Worm (Caenorhabditis elegans) whole organism, dauer: ENCODE measurements around the gene nep-18.
"Not testable (repeated sequence)": the region's sequence is repeated elsewhere in the genome, so short reads cannot be mapped to it uniquely, and the experiment has no call there.

Experiments used
- unc-62 ChIP-seq: sonication (generic microtip); optimal IDR thresholded peaks from 2 replicates; lab custom pipeline; 2017; ENCODE audit warnings: missing biosample characterization, missing genetic modification reagents, missing genetic modification characterization

Gene nep-18

DNA sequence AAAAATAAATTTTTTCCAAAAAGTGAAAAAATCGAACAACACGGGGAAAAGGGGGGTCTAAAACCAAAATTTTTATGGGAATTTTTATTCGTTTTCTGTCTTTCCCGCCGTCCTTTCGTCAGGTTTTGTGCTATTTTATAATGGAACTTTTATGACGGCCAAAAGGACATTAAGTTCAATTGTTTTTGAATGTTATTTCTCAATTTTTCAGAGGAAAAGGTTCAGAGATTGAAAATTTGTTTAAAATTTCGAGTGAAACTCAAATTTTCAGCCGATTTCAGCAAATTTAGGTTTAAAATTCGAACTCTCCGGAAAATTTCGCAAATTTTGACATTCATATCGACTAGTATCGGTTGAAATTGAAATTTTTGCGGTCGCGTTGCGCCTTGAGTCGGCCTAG, at the start of gene nep-18:
TSS of gene nep-18 (minus strand) at position 101 of the 400 bp plus-strand sequence.
- no peak for TF ChIP-seq unc-62 (GFP tag; lab: Kevin White, UChicago)

DNA sequence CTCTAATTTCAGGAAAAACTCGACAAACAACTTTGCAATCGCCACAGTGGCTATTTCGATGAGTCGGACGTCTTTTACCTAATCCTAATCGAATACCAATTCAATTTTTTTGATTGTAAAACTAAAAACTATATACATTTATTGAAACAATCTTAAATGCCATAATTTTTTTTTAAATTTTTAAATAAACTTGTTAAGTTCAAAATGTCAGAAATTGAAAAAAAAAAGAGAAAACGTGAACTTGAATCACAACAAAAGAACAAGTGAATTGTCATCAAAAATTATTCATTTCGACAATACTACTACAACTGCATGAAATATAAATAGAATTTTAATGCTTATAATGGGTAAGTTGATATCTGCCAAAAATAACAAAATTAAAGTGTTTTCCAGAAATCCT, 48.4 kb upstream of the nep-18 start, which contains the start of gene D2062.13:
TSS of gene D2062.13 (plus strand) at position 301 of the 400 bp plus-strand sequence.
- TF ChIP-seq unc-62 (GFP tag; lab: Kevin White, UChicago) = not testable (repeated sequence)

DNA sequence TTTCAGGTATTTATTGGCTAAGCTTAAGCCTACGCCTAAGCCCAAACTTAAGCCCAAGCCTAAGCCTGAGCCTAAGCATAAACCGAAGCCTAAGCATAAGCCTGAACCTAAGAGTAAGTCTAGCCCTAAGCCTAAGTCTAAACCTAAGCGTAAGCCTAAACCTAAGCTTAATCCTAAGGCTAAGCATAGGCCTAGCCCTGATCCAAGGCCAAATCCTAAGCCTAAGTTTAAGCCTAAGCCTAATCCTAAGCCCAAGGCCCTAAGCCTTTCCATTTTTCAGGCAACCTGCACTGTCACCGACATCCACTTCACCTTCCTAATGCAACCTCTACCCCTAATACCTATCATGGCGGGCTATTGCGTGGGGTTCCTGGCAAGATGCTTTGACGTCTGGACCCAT, 47.1 kb upstream of the nep-18 start:
- no peak for TF ChIP-seq unc-62 (GFP tag; lab: Kevin White, UChicago)

ce11 chrII:2610202-2610912, 46.5 kb upstream of the nep-18 start, which contains the start of gene sri-38:
TSS of gene sri-38 (plus strand) at chrII:2610862.
- no peak for TF ChIP-seq unc-62 (GFP tag; lab: Kevin White, UChicago)

- no peak for TF ChIP-seq unc-62 (GFP tag; lab: Kevin White, UChicago)
Measured at ce11 chrII:2605319-2605718, 41.4 kb upstream of the nep-18 start, which contains the start of gene sri-77. TSS of gene sri-77 (minus strand) at chrII:2605419.

- no peak for TF ChIP-seq unc-62 (GFP tag; lab: Kevin White, UChicago)
Measured at ce11 chrII:2600931-2601330, 37.1 kb upstream of the nep-18 start.

- not testable (repeated sequence) for TF ChIP-seq unc-62 (GFP tag; lab: Kevin White, UChicago)
Measured at ce11 chrII:2600176-2600575, 36.3 kb upstream of the nep-18 start, which contains the start of gene F33H12.1. TSS of gene F33H12.1 (plus strand) at chrII:2600476.

DNA sequence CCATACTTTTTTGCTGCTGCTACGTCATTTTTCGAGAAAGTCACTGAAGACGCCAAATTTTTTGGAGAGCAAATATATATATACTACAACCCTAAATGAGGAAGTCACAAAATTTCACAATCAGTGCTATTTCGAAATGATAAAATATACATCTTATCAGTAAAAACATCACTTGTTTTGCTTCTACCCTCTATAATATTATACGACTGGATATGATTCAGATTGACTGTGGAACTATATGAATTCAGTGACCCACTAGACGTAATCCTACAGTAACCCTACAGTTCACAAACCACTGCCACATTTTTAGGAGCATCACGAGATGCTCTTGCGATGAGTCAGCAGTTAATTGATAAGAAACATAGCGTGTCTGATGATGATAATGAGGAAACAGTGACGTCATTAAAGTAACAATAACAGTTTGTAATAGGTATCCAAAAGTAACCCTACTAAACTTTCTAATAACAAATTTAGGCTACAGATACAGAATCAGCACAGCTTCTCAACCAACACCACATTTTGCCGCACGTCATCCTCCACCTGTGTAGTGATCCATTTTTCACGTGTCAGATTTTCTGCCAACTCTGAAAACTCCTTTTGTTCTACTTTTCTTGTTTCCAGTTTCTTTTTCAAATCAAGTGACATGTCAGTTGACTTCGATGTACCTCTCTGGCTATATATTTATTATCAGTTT, 23.1 kb upstream of the nep-18 start, which contains the start of the genes F33H12.7 and sri-39:
TSS of gene F33H12.7 (minus strand) at position 51 of the 694 bp plus-strand sequence.
TSS of gene sri-39 (plus strand) at position 644 of the 694 bp plus-strand sequence.
- TF ChIP-seq unc-62 (GFP tag; lab: Kevin White, UChicago) = no peak

ce11 chrII:2585493-2585892, 21.6 kb upstream of the nep-18 start, which contains the start of gene sri-36:
TSS of gene sri-36 (minus strand) at chrII:2585593.
- TF ChIP-seq unc-62 (GFP tag; lab: Kevin White, UChicago) = no peak

DNA sequence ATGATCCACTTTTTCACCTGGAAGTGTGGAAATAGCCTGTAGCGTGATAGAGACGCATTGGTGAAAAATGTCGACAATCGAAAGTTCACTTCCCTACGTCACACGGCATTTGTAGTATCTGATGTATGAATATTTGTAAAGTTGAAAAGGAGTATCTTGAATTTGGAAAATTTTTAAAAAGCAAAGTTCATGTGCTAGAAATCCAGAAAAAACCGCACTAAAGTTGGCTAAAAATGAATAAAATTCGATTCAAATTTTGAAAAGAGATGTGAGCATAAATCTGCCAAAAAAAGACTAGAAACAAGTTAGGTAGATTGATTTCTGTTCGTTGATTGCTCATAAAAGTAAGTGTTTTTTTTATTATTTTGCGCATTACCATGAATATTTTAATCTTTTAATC, 19.2 kb upstream of the nep-18 start, which contains the start of gene sri-74:
TSS of gene sri-74 (minus strand) at position 101 of the 400 bp plus-strand sequence.
- TF ChIP-seq unc-62 (GFP tag; lab: Kevin White, UChicago) = no peak

ce11 chrII:2578216-2578615, 14.3 kb upstream of the nep-18 start:
- no peak for TF ChIP-seq unc-62 (GFP tag; lab: Kevin White, UChicago)

- no peak for TF ChIP-seq unc-62 (GFP tag; lab: Kevin White, UChicago)
Measured at ce11 chrII:2564899-2565298, 1.0 kb upstream of the nep-18 start, which contains the start of gene usp-39. TSS of gene usp-39 (plus strand) at chrII:2565275.

- TF ChIP-seq unc-62 (GFP tag; lab: Kevin White, UChicago) = not testable (repeated sequence)
Measured at ce11 chrII:2553662-2554061, 10.2 kb downstream of the nep-18 start, which contains the start of gene K02F6.1. TSS of gene K02F6.1 (plus strand) at chrII:2553962.

DNA sequence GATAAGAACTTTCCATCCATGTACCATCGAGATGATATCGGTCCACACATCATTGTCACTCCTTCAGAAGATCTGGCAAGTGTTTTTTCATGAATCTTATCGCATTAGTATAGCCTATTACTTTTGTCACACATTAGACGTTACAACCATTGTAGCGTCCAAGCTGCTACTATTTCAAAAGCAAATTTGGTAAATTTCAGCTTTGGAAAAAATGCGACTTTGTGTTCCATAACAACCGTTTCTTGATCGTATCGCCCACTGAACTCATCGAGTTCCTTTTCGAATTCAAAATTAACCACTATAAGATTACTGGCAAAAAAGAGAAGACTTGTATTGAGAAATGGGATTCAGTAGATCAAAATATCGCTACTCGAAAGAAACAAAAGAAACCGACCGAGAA, 10.8 kb downstream of the nep-18 start:
- no peak for TF ChIP-seq unc-62 (GFP tag; lab: Kevin White, UChicago)

DNA sequence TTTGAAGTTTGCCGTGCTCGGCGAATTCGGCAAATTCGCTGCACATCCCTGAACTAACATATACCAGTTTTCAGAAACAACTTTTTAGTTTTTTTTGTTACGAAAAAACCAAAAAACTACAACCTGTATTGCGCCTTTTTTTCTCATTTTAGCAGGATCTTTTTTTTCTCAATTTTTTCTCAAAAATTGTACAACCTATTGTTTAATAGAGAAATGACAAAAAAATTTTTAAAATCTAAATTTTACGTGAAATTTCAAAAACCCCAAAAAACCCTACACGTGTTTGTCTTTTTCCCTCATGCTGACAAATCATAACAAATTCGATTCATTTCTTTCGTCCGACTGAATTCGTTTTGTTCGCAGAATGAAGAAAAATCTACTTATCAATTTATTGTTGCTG, 17.9 kb downstream of the nep-18 start, which contains the start of gene K02F6.3:
TSS of gene K02F6.3 (plus strand) at position 301 of the 400 bp plus-strand sequence.
- no peak for TF ChIP-seq unc-62 (GFP tag; lab: Kevin White, UChicago)

DNA sequence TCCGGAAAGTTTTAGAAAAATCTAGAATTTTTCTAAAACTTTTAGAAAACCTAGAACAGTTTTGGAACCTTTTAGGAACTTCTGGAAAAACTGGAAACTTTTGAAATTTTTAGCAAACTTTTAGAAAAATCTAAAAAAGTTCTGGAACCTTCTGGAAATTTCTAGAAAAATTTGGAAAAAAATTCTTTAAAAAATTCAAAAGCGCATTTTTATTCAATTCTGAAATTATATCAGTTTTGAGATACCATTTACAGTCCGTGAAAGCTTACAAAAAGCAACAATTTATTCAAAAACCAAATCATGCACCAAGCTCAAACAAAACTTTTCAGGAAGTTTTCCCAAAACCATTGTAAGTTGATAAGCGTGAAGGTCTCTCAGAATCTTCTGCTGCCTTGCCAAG, 25.7 kb downstream of the nep-18 start, which contains the start of gene K02F6.4:
TSS of gene K02F6.4 (plus strand) at position 301 of the 400 bp plus-strand sequence.
- TF ChIP-seq unc-62 (GFP tag; lab: Kevin White, UChicago) = no peak
